Fruit fly (Drosophila melanogaster) whole organism, embryonic: ENCODE results near the gene Cpr92A.

Source experiments
- Ada2b ChIP-seq: fragments of 200-800 bp; sonication (Bioruptor generic); IDR thresholded peaks from 2 replicates; pipeline ENCODE4 v1.3.6; 2022; ENCODE audit warnings: missing biosample characterization, missing genetic modification characterization
- Bteb2 ChIP-seq: fragments of 200-800 bp; sonication (Bioruptor generic); optimal IDR thresholded peaks from 2 replicates; lab custom pipeline; 2016; ENCODE audit warnings: missing biosample characterization, missing genetic modification characterization
- CG1024 ChIP-seq: fragments of 200-800 bp; sonication (Bioruptor generic); IDR thresholded peaks from 2 replicates; pipeline ENCODE4 v1.3.6; 2022; ENCODE audit warnings: missing biosample characterization, missing genetic modification characterization
- CG11093 ChIP-seq: fragments of 200-800 bp; sonication (Bioruptor generic); IDR thresholded peaks from 3 replicates; pipeline ENCODE4 v1.3.6; 2022; ENCODE audit warnings: missing biosample characterization, missing genetic modification characterization
- CG11398 ChIP-seq: fragments of 200-800 bp; sonication (Bioruptor generic); optimal IDR thresholded peaks from 2 replicates; lab custom pipeline; 2016; ENCODE audit warnings: missing biosample characterization, missing genetic modification characterization
- CG11723 ChIP-seq: fragments of 200-800 bp; sonication (Bioruptor generic); optimal IDR thresholded peaks from 2 replicates; lab custom pipeline; 2017; ENCODE audit warnings: missing biosample characterization, mild to moderate bottlenecking, missing genetic modification characterization
- CG12659 ChIP-seq: fragments of 200-800 bp; sonication (Bioruptor generic); optimal IDR thresholded peaks from 3 replicates; lab custom pipeline; 2017; ENCODE audit warnings: mild to moderate bottlenecking, missing biosample characterization, missing genetic modification reagents, missing genetic modification characterization
- CG13624 ChIP-seq: fragments of 200-800 bp; sonication (Bioruptor generic); optimal IDR thresholded peaks from 2 replicates; lab custom pipeline; 2016; ENCODE audit warnings: missing biosample characterization, missing genetic modification characterization
- CG15479 ChIP-seq: fragments of 200-800 bp; sonication (Bioruptor generic); optimal IDR thresholded peaks from 3 replicates; lab custom pipeline; 2019; ENCODE audit warnings: missing biosample characterization, mild to moderate bottlenecking, missing genetic modification characterization, moderate library complexity
- CG15514 ChIP-seq: fragments of 200-800 bp; sonication (Bioruptor generic); optimal IDR thresholded peaks from 3 replicates; lab custom pipeline; 2017; ENCODE audit warnings: missing biosample characterization, missing genetic modification characterization, mild to moderate bottlenecking, moderate library complexity, missing genetic modification reagents
- CG17802 ChIP-seq: fragments of 200-800 bp; sonication (Bioruptor generic); optimal IDR thresholded peaks from 2 replicates; lab custom pipeline; 2018; ENCODE audit warnings: missing biosample characterization, mild to moderate bottlenecking, missing genetic modification characterization, moderate library complexity
- CG17912 ChIP-seq: fragments of 200-800 bp; sonication (Bioruptor generic); optimal IDR thresholded peaks from 2 replicates; lab custom pipeline; 2018; ENCODE audit warnings: missing biosample characterization, mild to moderate bottlenecking, missing genetic modification characterization
- CG18262 ChIP-seq: fragments of 200-800 bp; optimal IDR thresholded peaks from 3 replicates; lab custom pipeline; 2019; ENCODE audit warnings: missing biosample characterization, mild to moderate bottlenecking, missing genetic modification characterization, moderate library complexity
- CG18764 ChIP-seq: fragments of 200-800 bp; sonication (Bioruptor generic); optimal IDR thresholded peaks from 3 replicates; lab custom pipeline; 2016; ENCODE audit warnings: missing biosample characterization, missing genetic modification characterization
- CG3407 ChIP-seq: fragments of 200-800 bp; sonication (Bioruptor generic); optimal IDR thresholded peaks from 2 replicates; lab custom pipeline; 2018; ENCODE audit warnings: missing biosample characterization, mild to moderate bottlenecking, missing genetic modification characterization
- CG4282 ChIP-seq: fragments of 200-800 bp; sonication (Bioruptor generic); optimal IDR thresholded peaks from 2 replicates; lab custom pipeline; 2016; ENCODE audit warnings: missing biosample characterization, missing genetic modification characterization
- CG4328 ChIP-seq: fragments of 200-800 bp; sonication (Bioruptor generic); optimal IDR thresholded peaks from 3 replicates; lab custom pipeline; 2017; ENCODE audit warnings: missing biosample characterization, missing genetic modification reagents, missing genetic modification characterization
- CG6654 ChIP-seq: fragments of 200-800 bp; sonication (Bioruptor generic); optimal IDR thresholded peaks from 2 replicates; lab custom pipeline; 2017; ENCODE audit warnings: missing biosample characterization, mild to moderate bottlenecking, missing genetic modification characterization
- CG6683 ChIP-seq: fragments of 200-800 bp; sonication (Bioruptor generic); optimal IDR thresholded peaks from 2 replicates; lab custom pipeline; 2017; ENCODE audit warnings: missing biosample characterization, mild to moderate bottlenecking, missing genetic modification characterization, missing genetic modification reagents
- CG7786 ChIP-seq: fragments of 200-800 bp; sonication (Bioruptor generic); optimal IDR thresholded peaks from 2 replicates; lab custom pipeline; 2016; ENCODE audit warnings: missing biosample characterization, missing genetic modification characterization
- CHES-1-like ChIP-seq: fragments of 200-800 bp; sonication (Bioruptor generic); optimal IDR thresholded peaks from 2 replicates; lab custom pipeline; 2016; ENCODE audit warnings: missing biosample characterization, missing genetic modification characterization
- CkIIα-i1 ChIP-seq: fragments of 200-800 bp; sonication (Bioruptor generic); IDR thresholded peaks from 2 replicates; pipeline ENCODE4 v1.3.6; 2022; ENCODE audit warnings: missing biosample characterization, missing genetic modification characterization
- D ChIP-seq, 2 experiments: fragments of 200-800 bp in 1 of 2; fragments of >200 bp in 1 of 2; sonication (Bioruptor generic) in 1 of 2; optimal IDR thresholded peaks; 2 replicates in 1 of 2; 3 replicates in 1 of 2; lab custom pipeline; 2017; ENCODE audit warnings: mild to moderate bottlenecking in 1 of 2, missing biosample characterization in 1 of 2, missing genetic modification characterization in 1 of 2, missing genetic modification reagents in 1 of 2
- D19A ChIP-seq: fragments of 200-800 bp; optimal IDR thresholded peaks from 3 replicates; lab custom pipeline; 2019; ENCODE audit warnings: missing biosample characterization, mild to moderate bottlenecking, missing genetic modification characterization, moderate library complexity
- Elba2 ChIP-seq: fragments of 200-800 bp; sonication (Bioruptor generic); optimal IDR thresholded peaks from 3 replicates; lab custom pipeline; 2016; ENCODE audit warnings: missing biosample characterization, missing genetic modification characterization
- HLH4C ChIP-seq: fragments of 200-800 bp; sonication (Bioruptor generic); IDR thresholded peaks from 3 replicates; pipeline ENCODE4 v1.3.6; 2022; ENCODE audit warnings: missing biosample characterization, missing genetic modification characterization; ENCODE audit not compliant: partially characterized antibody
- HLHmδ ChIP-seq: fragments of 200-800 bp; sonication (Bioruptor generic); optimal IDR thresholded peaks from 2 replicates; lab custom pipeline; 2018; ENCODE audit warnings: missing biosample characterization, mild to moderate bottlenecking, missing genetic modification characterization, moderate library complexity
- HmgD ChIP-seq: fragments of 200-800 bp; sonication (Bioruptor generic); optimal IDR thresholded peaks from 3 replicates; lab custom pipeline; 2016; ENCODE audit warnings: missing biosample characterization, missing genetic modification characterization
- Hmx ChIP-seq: fragments of 200-800 bp; sonication (Bioruptor generic); optimal IDR thresholded peaks from 2 replicates; lab custom pipeline; 2016; ENCODE audit warnings: missing biosample characterization, missing genetic modification characterization
- Hr3 ChIP-seq: fragments of 200-800 bp; sonication (Bioruptor generic); optimal IDR thresholded peaks from 3 replicates; lab custom pipeline; 2016; ENCODE audit warnings: missing biosample characterization, missing genetic modification characterization
- Optix ChIP-seq: fragments of 200-800 bp; sonication (Bioruptor generic); IDR thresholded peaks from 3 replicates; pipeline ENCODE4 v1.3.6; 2022; ENCODE audit warnings: missing biosample characterization, missing genetic modification characterization
- Ptx1 ChIP-seq: fragments of 200-800 bp; sonication (Bioruptor generic); IDR thresholded peaks from 2 replicates; pipeline ENCODE4 v1.3.6; 2022; ENCODE audit warnings: missing biosample characterization, missing genetic modification characterization
- Rfx ChIP-seq: fragments of 200-800 bp; sonication (Bioruptor generic); IDR thresholded peaks from 2 replicates; pipeline ENCODE4 v1.3.6; 2022; ENCODE audit warnings: missing biosample characterization, missing genetic modification characterization
- Usf ChIP-seq: fragments of 200-800 bp; sonication (Bioruptor generic); optimal IDR thresholded peaks from 2 replicates; lab custom pipeline; 2017; ENCODE audit warnings: missing genotype, missing biosample characterization, missing genetic modification characterization
- Xbp1 ChIP-seq: fragments of 200-800 bp; sonication (Bioruptor generic); optimal IDR thresholded peaks from 3 replicates; lab custom pipeline; 2016; ENCODE audit warnings: missing biosample characterization, mild to moderate bottlenecking, missing genetic modification characterization
- ara ChIP-seq: fragments of 200-800 bp; sonication (Bioruptor generic); IDR thresholded peaks from 2 replicates; pipeline ENCODE4 v1.3.6; 2022; ENCODE audit warnings: missing biosample characterization, missing genetic modification characterization
- az2 ChIP-seq: fragments of 200-800 bp; sonication (Bioruptor generic); optimal IDR thresholded peaks from 3 replicates; lab custom pipeline; 2016; ENCODE audit warnings: missing biosample characterization, missing genetic modification characterization
- cato ChIP-seq: fragments of 200-800 bp; sonication (Bioruptor generic); optimal IDR thresholded peaks from 2 replicates; lab custom pipeline; 2016; ENCODE audit warnings: missing biosample characterization, missing genetic modification characterization, borderline replicate concordance
- dimm ChIP-seq: fragments of 200-800 bp; sonication (Bioruptor generic); IDR thresholded peaks from 2 replicates; pipeline ENCODE4 v1.3.6; 2022; ENCODE audit warnings: missing biosample characterization, missing genetic modification characterization
- fd64A ChIP-seq: fragments of 200-800 bp; sonication (Bioruptor generic); optimal IDR thresholded peaks from 3 replicates; lab custom pipeline; 2018; ENCODE audit warnings: missing biosample characterization, mild to moderate bottlenecking, missing genetic modification characterization
- gt ChIP-seq: fragments of 200-800 bp; sonication (Bioruptor generic); IDR thresholded peaks from 2 replicates; pipeline ENCODE4 v1.3.6; 2022; ENCODE audit warnings: missing biosample characterization, missing genetic modification characterization
- ham ChIP-seq: fragments of 200-800 bp; sonication (Bioruptor generic); IDR thresholded peaks from 2 replicates; pipeline ENCODE4 v1.3.6; 2022; ENCODE audit warnings: missing biosample characterization, missing genetic modification characterization
- her ChIP-seq: fragments of 200-800 bp; sonication (Bioruptor generic); optimal IDR thresholded peaks from 2 replicates; lab custom pipeline; 2016; ENCODE audit warnings: missing biosample characterization, missing genetic modification characterization
- onecut ChIP-seq: fragments of 200-800 bp; sonication (Bioruptor generic); IDR thresholded peaks from 2 replicates; pipeline ENCODE4 v1.3.6; 2022; ENCODE audit warnings: missing biosample characterization, missing genetic modification characterization
- org-1 ChIP-seq: fragments of 200-800 bp; sonication (Bioruptor generic); optimal IDR thresholded peaks from 2 replicates; lab custom pipeline; 2017; ENCODE audit warnings: missing biosample characterization, missing genetic modification characterization
- peb ChIP-seq: fragments of 200-800 bp; sonication (Bioruptor generic); IDR thresholded peaks from 2 replicates; pipeline ENCODE4 v1.3.6; 2022; ENCODE audit warnings: missing biosample characterization, missing genetic modification characterization
- pho ChIP-seq: fragments of 200-800 bp; sonication (Bioruptor generic); optimal IDR thresholded peaks from 2 replicates; lab custom pipeline; 2016; ENCODE audit warnings: missing biosample characterization, missing genetic modification characterization
- ranshi ChIP-seq: fragments of 200-800 bp; sonication (Bioruptor generic); IDR thresholded peaks from 2 replicates; pipeline ENCODE4 v1.3.6; 2022; ENCODE audit warnings: missing biosample characterization, missing genetic modification characterization
- sisA ChIP-seq: fragments of 200-800 bp; sonication (Bioruptor generic); IDR thresholded peaks from 2 replicates; pipeline ENCODE4 v1.3.6; 2022; ENCODE audit warnings: missing biosample characterization, missing genetic modification characterization
- toy ChIP-seq: fragments of 200-800 bp; sonication (Bioruptor generic); IDR thresholded peaks from 2 replicates; pipeline ENCODE4 v1.3.6; 2022; ENCODE audit warnings: missing biosample characterization, missing genetic modification characterization
- unc-4 ChIP-seq: fragments of 200-800 bp; sonication (Bioruptor generic); IDR thresholded peaks from 2 replicates; pipeline ENCODE4 v1.3.6; 2022; ENCODE audit warnings: missing biosample characterization, missing genetic modification characterization; ENCODE audit not compliant: partially characterized antibody
- vvl ChIP-seq: fragments of 200-800 bp; sonication (Bioruptor generic); IDR thresholded peaks from 2 replicates; pipeline ENCODE4 v1.3.6; 2022; ENCODE audit warnings: missing biosample characterization, missing genetic modification characterization

The Cpr92A gene

DNA sequence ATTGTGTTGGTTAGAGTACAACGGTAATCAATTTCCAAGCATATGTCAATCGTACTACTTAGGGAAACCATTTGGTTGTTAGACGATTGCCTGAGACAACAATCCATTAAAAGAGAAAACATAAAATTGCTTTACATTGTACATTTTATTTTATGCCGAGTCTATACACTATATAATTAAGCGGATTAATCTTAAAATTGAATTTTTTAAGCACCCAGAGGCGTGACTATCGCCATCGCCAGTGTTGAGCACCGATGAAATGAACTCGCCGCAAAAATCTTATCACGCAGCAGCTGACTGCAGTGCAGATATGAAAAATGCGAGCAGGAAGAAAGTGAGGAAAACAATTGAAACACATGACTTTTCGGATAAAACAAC, 44.1 kb upstream of the Cpr92A start (continued):
- TF ChIP-seq sisA, result no peak
- TF ChIP-seq CG18262, result no peak
- no peak for TF ChIP-seq CG11398 (GFP tag; lab: Kevin White, UChicago)
- TF ChIP-seq HLHmδ, result no peak
- TF ChIP-seq CG11093 (GFP tag; lab: Robert Waterston, UW), result no peak
- TF ChIP-seq HmgD (GFP tag; lab: Kevin White, UChicago), result no peak
- TF ChIP-seq CG7786 (GFP tag; lab: Kevin White, UChicago), result peak; percentile 1
- TF ChIP-seq her (GFP tag; lab: Kevin White, UChicago), result no peak
- TF ChIP-seq Hr3 (GFP tag; lab: Kevin White, UChicago), result no peak
- peak; percentile 59; the same call in 1 of the 2 replicates for TF ChIP-seq Rfx
- no peak for TF ChIP-seq fd64A (GFP tag; lab: Kevin White, UChicago)
- no peak for TF ChIP-seq CG15479 (GFP tag; lab: Kevin White, UChicago)
- TF ChIP-seq Ada2b (GFP tag; lab: Robert Waterston, UW), result no peak
- peak; percentile 53; the same call in 1 of the 3 replicates for TF ChIP-seq HLH4C
- TF ChIP-seq CG12659 (GFP tag; lab: Kevin White, UChicago), result peak; percentile 12
- TF ChIP-seq org-1 (GFP tag; lab: Kevin White, UChicago), result no peak
- no peak for TF ChIP-seq ara
- no peak for TF ChIP-seq D19A (tag; lab: Kevin White, UChicago)
- no peak for TF ChIP-seq Hmx (GFP tag; lab: Kevin White, UChicago)
- TF ChIP-seq Optix (GFP tag; lab: Robert Waterston, UW), result no peak
- peak; percentile 14 for TF ChIP-seq CG11723
- no peak for TF ChIP-seq onecut (GFP tag; lab: Robert Waterston, UW)
- no peak for TF ChIP-seq ranshi (GFP tag; lab: Robert Waterston, UW)
- TF ChIP-seq vvl (GFP tag; lab: Robert Waterston, UW), result peak; percentile 39; the same call in 1 of the 2 replicates
- TF ChIP-seq Xbp1 (GFP tag; lab: Kevin White, UChicago), result no peak
- TF ChIP-seq CG3407 (GFP tag; lab: Kevin White, UChicago), result no peak
- TF ChIP-seq dimm, result no peak
- no peak for TF ChIP-seq cato
- TF ChIP-seq Ptx1 (GFP tag; lab: Robert Waterston, UW), result no peak
- no peak for TF ChIP-seq CG6683 (GFP tag; lab: Kevin White, UChicago)
- peak; percentile 64 for TF ChIP-seq unc-4 (GFP tag; lab: Robert Waterston, UW)
- peak; percentile 35 for TF ChIP-seq CG13624 (GFP tag; lab: Kevin White, UChicago)
- no peak for TF ChIP-seq Bteb2
- TF ChIP-seq CG4328 (GFP tag; lab: Kevin White, UChicago), result no peak
- no peak for TF ChIP-seq CG17912 (GFP tag; lab: Kevin White, UChicago)
- TF ChIP-seq toy (GFP tag; lab: Robert Waterston, UW), result no peak
- TF ChIP-seq CG1024 (GFP tag; lab: Robert Waterston, UW), result no peak
- no peak for TF ChIP-seq D (optimal IDR thresholded peaks at IDR 0.05; lab: Kevin White, UChicago)
- TF ChIP-seq D (GFP tag; optimal IDR thresholded peaks at IDR 0.05; lab: Kevin White, UChicago), result no peak
- TF ChIP-seq CG18764 (GFP tag; lab: Kevin White, UChicago), result no peak
- TF ChIP-seq CHES-1-like (GFP tag; lab: Kevin White, UChicago), result no peak
- TF ChIP-seq ham, result no peak
- TF ChIP-seq CG4282 (GFP tag; lab: Kevin White, UChicago), result no peak
- TF ChIP-seq CkIIα-i1 (GFP tag; lab: Robert Waterston, UW), result no peak
- TF ChIP-seq CG15514, result no peak
- TF ChIP-seq CG6654 (GFP tag; lab: Kevin White, UChicago), result no peak
- TF ChIP-seq az2 (GFP tag; lab: Kevin White, UChicago), result no peak
- TF ChIP-seq Usf, result no peak
- TF ChIP-seq pho (GFP tag; lab: Kevin White, UChicago), result no peak
- no peak for TF ChIP-seq peb
- TF ChIP-seq Elba2 (GFP tag; lab: Kevin White, UChicago), result no peak
- TF ChIP-seq gt, result no peak
- no peak for TF ChIP-seq CG17802 (tag; lab: Kevin White, UChicago)
